Worm (Caenorhabditis elegans): ENCODE data around the gene his-61.

The his-61 gene

ce11 chrIV:7467170-7467569 lies 18.8 kb downstream of the his-61 start:
- TF ChIP-seq lin-1 (GFP tag; IDR thresholded peaks at IDR 0.05) (no peak), nhr-6 (tag; optimal IDR thresholded peaks at IDR 0.05) (no peak), zfp-3 (GFP tag; conservative IDR thresholded peaks at IDR 0.05) (no peak), nhr-11 (tag; optimal IDR thresholded peaks at IDR 0.05) (no peak), vab-7 (GFP tag; IDR thresholded peaks at IDR 0.05) (no peak), nhr-42 (GFP tag; IDR thresholded peaks at IDR 0.05) (no peak), tra-1 (GFP tag; IDR thresholded peaks at IDR 0.05) (0 out of 2 replicates have a peak, but pooled peaks have one; percentile 15), lin-38 (GFP tag; IDR thresholded peaks at IDR 0.05) (no peak), pqm-1 (tag; optimal IDR thresholded peaks at IDR 0.05) (peak; percentile 48), lin-13 (GFP tag; optimal IDR thresholded peaks at IDR 0.05) (no peak), egl-27 (tag; optimal IDR thresholded peaks at IDR 0.05) (no peak), D1046.2 (GFP tag; IDR thresholded peaks at IDR 0.05) (no peak), dmd-8 (GFP tag; IDR thresholded peaks at IDR 0.05) (no peak)

ce11 chrIV:7465857-7466256 lies 20.2 kb downstream of the his-61 start, which contains the start of gene F13B6.3:
F13B6.3 (minus strand) TSS chrIV:7465957.
- TF ChIP-seq spr-3 (GFP tag; optimal IDR thresholded peaks at IDR 0.05) (no peak), ces-1 (GFP tag; optimal IDR thresholded peaks at IDR 0.05) (no peak), ceh-82 (tag; optimal IDR thresholded peaks at IDR 0.05) (no peak), lin-13 (GFP tag; optimal IDR thresholded peaks at IDR 0.05) (no peak), sdz-12 (GFP tag; optimal IDR thresholded peaks at IDR 0.05) (no peak), dmd-6 (GFP tag; IDR thresholded peaks at IDR 0.05) (no peak), tag-97 (GFP tag; IDR thresholded peaks at IDR 0.05) (no peak), rbr-2 (tag; optimal IDR thresholded peaks at IDR 0.05) (no peak), mdl-1 (tag; optimal IDR thresholded peaks at IDR 0.05) (no peak), zag-1 (tag; optimal IDR thresholded peaks at IDR 0.05) (no peak), cey-2 (tag; optimal IDR thresholded peaks at IDR 0.05; ENCODE audit: borderline replicate concordance, insufficient read depth) (no peak), tra-1 (GFP tag; IDR thresholded peaks at IDR 0.05) (no peak), pqm-1 (tag; optimal IDR thresholded peaks at IDR 0.05) (no peak), lsy-2 (tag; optimal IDR thresholded peaks at IDR 0.05) (no peak)

ce11 chrIV:7460225-7460624 lies 25.8 kb downstream of the his-61 start, which contains the start of gene F13B6.2:
F13B6.2 (minus strand) TSS chrIV:7460325.
- TF ChIP-seq F26F4.8 (GFP tag; conservative IDR thresholded peaks at IDR 0.05) (no peak), php-3 (GFP tag; IDR thresholded peaks at IDR 0.05) (no peak), nhr-42 (GFP tag; IDR thresholded peaks at IDR 0.05) (no peak), F37D6.2 (tag; optimal IDR thresholded peaks at IDR 0.05) (no peak), egl-43 (GFP tag; IDR thresholded peaks at IDR 0.05) (no peak), T26A8.4 (GFP tag; IDR thresholded peaks at IDR 0.05) (no peak), sdz-12 (GFP tag; optimal IDR thresholded peaks at IDR 0.05) (no peak), ztf-11 (tag; optimal IDR thresholded peaks at IDR 0.05) (no peak), lsy-2 (tag; optimal IDR thresholded peaks at IDR 0.05) (no peak), lin-13 (GFP tag; optimal IDR thresholded peaks at IDR 0.05) (no peak), mdl-1 (tag; optimal IDR thresholded peaks at IDR 0.05) (no peak), zfp-3 (GFP tag; conservative IDR thresholded peaks at IDR 0.05) (no peak), daf-16 (GFP tag; optimal IDR thresholded peaks at IDR 0.05) (no peak), daf-16 (tag; optimal IDR thresholded peaks at IDR 0.05) (no peak)

ce11 chrIV:7456225-7456624 lies 29.8 kb downstream of the his-61 start, which contains the start of gene F13B6.1:
F13B6.1 (plus strand) TSS chrIV:7456525.
- TF ChIP-seq nhr-41 (GFP tag; IDR thresholded peaks at IDR 0.05) = no peak
- TF ChIP-seq daf-16 (GFP tag; optimal IDR thresholded peaks at IDR 0.05) = no peak
- no peak for TF ChIP-seq daf-16 (tag; optimal IDR thresholded peaks at IDR 0.05)
- no peak for TF ChIP-seq hmg-1.1 (GFP tag; IDR thresholded peaks at IDR 0.05)
- TF ChIP-seq tag-97 (GFP tag; IDR thresholded peaks at IDR 0.05) = no peak
- TF ChIP-seq Y75B8A.6 (GFP tag; IDR thresholded peaks at IDR 0.05) = no peak
- TF ChIP-seq T20F7.1 (GFP tag; optimal IDR thresholded peaks at IDR 0.05) = no peak
- TF ChIP-seq daf-12 (tag; optimal IDR thresholded peaks at IDR 0.05) = no peak
- no peak for TF ChIP-seq mes-2 (tag; optimal IDR thresholded peaks at IDR 0.05; ENCODE audit: poor library complexity, severe bottlenecking)
- no peak for TF ChIP-seq fos-1 (tag; optimal IDR thresholded peaks at IDR 0.05)
- TF ChIP-seq nhr-42 (GFP tag; IDR thresholded peaks at IDR 0.05) = no peak
- TF ChIP-seq spr-1 (tag; optimal IDR thresholded peaks at IDR 0.05) = no peak
- TF ChIP-seq mxl-3 (GFP tag; optimal IDR thresholded peaks at IDR 0.05) = no peak
- TF ChIP-seq ceh-44 (GFP tag; IDR thresholded peaks at IDR 0.05) = no peak
- no peak for TF ChIP-seq zag-1 (tag; optimal IDR thresholded peaks at IDR 0.05)
- no peak for TF ChIP-seq nhr-25 (tag; optimal IDR thresholded peaks at IDR 0.05; ENCODE audit: borderline replicate concordance, insufficient read depth)
- TF ChIP-seq vab-7 (GFP tag; IDR thresholded peaks at IDR 0.05) = no peak
- TF ChIP-seq mep-1 (tag; optimal IDR thresholded peaks at IDR 0.05) = no peak
- TF ChIP-seq nhr-237 (tag; optimal IDR thresholded peaks at IDR 0.05) = no peak
